Worm (Caenorhabditis elegans): Measurements from ENCODE around the gene F53C11.5.
A peak's percentile ranks its signal among the peaks of the same experiment; 100 is the strongest.

The F53C11.5 gene

DNA sequence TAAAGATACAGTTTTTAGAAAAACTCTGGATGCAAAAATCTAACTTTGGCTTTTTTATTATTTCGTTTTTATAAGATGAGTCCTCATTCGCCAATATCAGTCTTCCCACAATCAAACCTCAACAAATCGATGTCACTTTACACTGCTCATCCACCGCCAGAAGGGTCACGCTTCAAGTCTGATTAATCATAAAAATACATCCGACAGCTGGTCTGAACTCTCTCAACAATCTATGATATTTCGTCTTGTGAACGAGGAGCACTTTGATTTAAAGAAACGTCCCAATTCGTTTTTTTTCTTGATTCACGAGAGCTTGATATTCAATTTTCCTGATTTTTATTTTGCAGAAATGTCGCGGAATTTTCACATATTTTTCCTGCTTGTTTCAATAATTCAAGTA lies 40.6 kb downstream of the F53C11.5 start, which contains the start of gene nrf-5:
Gene nrf-5 (plus strand): TSS at position 348 of the 400 bp plus-strand sequence.
- TF ChIP-seq aha-1 (tag) (peak; percentile 2), unc-39 (tag; optimal IDR thresholded peaks at IDR 0.05) (no peak), unc-62 (GFP tag; optimal IDR thresholded peaks at IDR 0.05 in 1 of 2) (peak in 1 of 2 experiments; percentile 75), unc-62 (tag; optimal IDR thresholded peaks at IDR 0.05) (no peak)

ce11 chrV:13830813-13831212 lies 43.5 kb downstream of the F53C11.5 start, which contains the start of gene str-165:
TSS of gene str-165 (plus strand) at chrV:13831113.
- peak in 1 of 2 experiments; percentile 61 for TF ChIP-seq unc-62 (GFP tag; optimal IDR thresholded peaks at IDR 0.05 in 1 of 2)
- no peak for TF ChIP-seq unc-62 (tag; optimal IDR thresholded peaks at IDR 0.05)
- TF ChIP-seq nhr-76 (tag; optimal IDR thresholded peaks at IDR 0.05): no peak
- TF ChIP-seq mep-1 (tag; optimal IDR thresholded peaks at IDR 0.05): no peak
- TF ChIP-seq D1046.2 (GFP tag; IDR thresholded peaks at IDR 0.05): no peak

ce11 chrV:13833951-13834350 lies 46.6 kb downstream of the F53C11.5 start, which contains the start of gene srx-129:
TSS of gene srx-129 (plus strand) at chrV:13834251.
- TF ChIP-seq hlh-11 (tag; optimal IDR thresholded peaks at IDR 0.05) (no peak), lir-3 (tag; optimal IDR thresholded peaks at IDR 0.05) (no peak), pqm-1 (tag; optimal IDR thresholded peaks at IDR 0.05) (no peak), hlh-30 (tag; optimal IDR thresholded peaks at IDR 0.05; ENCODE audit: insufficient read depth) (no peak), F44E2.7 (GFP tag; IDR thresholded peaks at IDR 0.05) (no peak), spr-1 (tag; optimal IDR thresholded peaks at IDR 0.05) (no peak), rbr-2 (tag; optimal IDR thresholded peaks at IDR 0.05) (no peak), madf-5 (GFP tag; IDR thresholded peaks at IDR 0.05) (no peak), ceh-32 (tag; optimal IDR thresholded peaks at IDR 0.05; ENCODE audit: poor library complexity) (no peak), set-16 (GFP tag; IDR thresholded peaks at IDR 0.05) (no peak), ceh-82 (tag; optimal IDR thresholded peaks at IDR 0.05) (no peak), mdl-1 (tag; optimal IDR thresholded peaks at IDR 0.05) (no peak), T26A8.4 (GFP tag; IDR thresholded peaks at IDR 0.05) (no peak)

ce11 chrV:13837173-13837572 lies 49.8 kb downstream of the F53C11.5 start, which contains the start of gene srx-128:
TSS of gene srx-128 (plus strand) at chrV:13837473.
- TF ChIP-seq cey-2 (tag; optimal IDR thresholded peaks at IDR 0.05; ENCODE audit: borderline replicate concordance, insufficient read depth): no peak
- TF ChIP-seq hlh-11 (tag; optimal IDR thresholded peaks at IDR 0.05): no peak
- TF ChIP-seq mdl-1 (tag; optimal IDR thresholded peaks at IDR 0.05): no peak

DNA sequence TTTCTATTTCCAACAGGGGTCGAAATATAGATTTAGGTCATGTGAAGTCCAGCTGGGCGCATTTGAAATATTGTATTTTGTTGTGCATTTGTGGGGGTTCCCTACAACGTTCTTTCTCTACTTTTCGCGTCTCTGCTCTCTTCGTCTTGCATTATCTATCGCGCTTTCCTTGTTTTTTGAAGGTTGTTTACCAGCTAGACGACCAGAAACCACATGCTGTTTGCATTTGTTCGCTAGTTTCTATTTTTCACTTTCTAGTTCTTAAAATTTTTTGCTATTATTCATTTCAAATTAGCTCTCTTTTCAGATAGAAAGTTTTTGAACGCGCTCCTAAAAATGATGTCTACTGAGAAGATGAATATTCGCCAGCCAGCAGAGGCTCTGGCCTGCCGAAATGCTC lies 52.1 kb downstream of the F53C11.5 start, which contains the start of gene F55B12.10:
Gene F55B12.10 (plus strand): TSS at position 301 of the 400 bp plus-strand sequence.
- peak in 1 of 2 experiments; percentile 35 for TF ChIP-seq unc-62 (GFP tag; optimal IDR thresholded peaks at IDR 0.05 in 1 of 2)
- no peak for TF ChIP-seq unc-62 (tag; optimal IDR thresholded peaks at IDR 0.05)
- TF ChIP-seq ces-1 (GFP tag; optimal IDR thresholded peaks at IDR 0.05): no peak
- TF ChIP-seq nhr-28 (tag; optimal IDR thresholded peaks at IDR 0.05): peak; percentile 10
- TF ChIP-seq daf-19 (GFP tag; conservative IDR thresholded peaks at IDR 0.05): no peak
- TF ChIP-seq gei-8 (GFP tag; optimal IDR thresholded peaks at IDR 0.05): no peak
- TF ChIP-seq mdl-1 (tag; optimal IDR thresholded peaks at IDR 0.05): peak in 1 of 2 experiments; percentile 66
- TF ChIP-seq tag-97 (GFP tag; IDR thresholded peaks at IDR 0.05): no peak
- no peak for TF ChIP-seq skn-1 (tag; optimal IDR thresholded peaks at IDR 0.05)
- TF ChIP-seq dpl-1 (GFP tag; optimal IDR thresholded peaks at IDR 0.05): no peak

DNA sequence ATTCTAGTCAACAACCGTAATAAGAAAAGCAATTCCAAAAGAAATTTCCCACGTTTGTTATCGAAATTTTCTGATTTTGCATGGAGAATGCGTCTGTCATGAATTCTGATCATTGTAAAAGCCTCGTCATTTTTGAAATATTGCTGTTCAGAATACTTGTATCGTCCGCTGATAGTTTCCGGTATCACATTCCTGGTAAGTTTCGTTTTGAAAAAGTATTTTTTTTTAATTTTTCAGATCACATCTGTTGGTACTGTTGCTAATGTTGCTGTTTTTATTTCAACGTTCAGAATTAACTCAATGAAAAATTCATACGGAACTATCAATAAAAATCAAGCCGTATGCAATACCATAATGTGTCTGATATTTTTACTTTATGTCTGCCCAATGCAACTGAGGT lies 53.6 kb downstream of the F53C11.5 start, which contains the start of gene srx-17:
Gene srx-17 (plus strand): TSS at position 301 of the 400 bp plus-strand sequence.
- TF ChIP-seq dmd-8 (GFP tag; IDR thresholded peaks at IDR 0.05) (no peak), ama-1 (optimal IDR thresholded peaks at IDR 0.05) (no peak), nhr-11 (tag; optimal IDR thresholded peaks at IDR 0.05) (no peak), hlh-11 (tag; optimal IDR thresholded peaks at IDR 0.05) (no peak), lin-29 (GFP tag; IDR thresholded peaks at IDR 0.05) (no peak), set-16 (GFP tag; IDR thresholded peaks at IDR 0.05) (no peak), nhr-42 (GFP tag; IDR thresholded peaks at IDR 0.05) (no peak), nhr-41 (GFP tag; IDR thresholded peaks at IDR 0.05) (no peak), ZK546.5 (tag; optimal IDR thresholded peaks at IDR 0.05) (no peak), D1046.2 (GFP tag; IDR thresholded peaks at IDR 0.05) (no peak), tag-97 (GFP tag; IDR thresholded peaks at IDR 0.05) (no peak), nhr-102 (tag; optimal IDR thresholded peaks at IDR 0.05) (no peak)
